Worm (Caenorhabditis elegans): ENCODE data around the gene arrd-28.

ce11 chrX:10174683-10175082 is 9.1 kb upstream of the arrd-28 start, which contains the start of gene C07A4.3:
- TF ChIP-seq flt-1 (GFP tag; IDR thresholded peaks at IDR 0.05): no peak
- no peak for TF ChIP-seq tra-4 (tag; optimal IDR thresholded peaks at IDR 0.05)
- TF ChIP-seq hnd-1 (tag; optimal IDR thresholded peaks at IDR 0.05): no peak
- TF ChIP-seq ets-7 (tag; optimal IDR thresholded peaks at IDR 0.05): no peak
- no peak for TF ChIP-seq sea-1 (GFP tag; conservative IDR thresholded peaks at IDR 0.05)
- no peak for TF ChIP-seq ceh-13 (GFP tag; optimal IDR thresholded peaks at IDR 0.05)
- no peak for TF ChIP-seq ama-1 (optimal IDR thresholded peaks at IDR 0.05)
- TF ChIP-seq pes-1 (GFP tag; IDR thresholded peaks at IDR 0.05): no peak
- TF ChIP-seq ceh-36 (tag; optimal IDR thresholded peaks at IDR 0.05): no peak
- TF ChIP-seq tbx-37 (GFP tag; conservative IDR thresholded peaks at IDR 0.05): no peak
- no peak for TF ChIP-seq B0310.2 (tag; optimal IDR thresholded peaks at IDR 0.05)
- no peak for TF ChIP-seq hmbx-1 (tag; optimal IDR thresholded peaks at IDR 0.05)
- no peak for TF ChIP-seq tbx-11 (GFP tag; IDR thresholded peaks at IDR 0.05)
